Worm (Caenorhabditis elegans): ENCODE data around the gene F13E9.12.

DNA sequence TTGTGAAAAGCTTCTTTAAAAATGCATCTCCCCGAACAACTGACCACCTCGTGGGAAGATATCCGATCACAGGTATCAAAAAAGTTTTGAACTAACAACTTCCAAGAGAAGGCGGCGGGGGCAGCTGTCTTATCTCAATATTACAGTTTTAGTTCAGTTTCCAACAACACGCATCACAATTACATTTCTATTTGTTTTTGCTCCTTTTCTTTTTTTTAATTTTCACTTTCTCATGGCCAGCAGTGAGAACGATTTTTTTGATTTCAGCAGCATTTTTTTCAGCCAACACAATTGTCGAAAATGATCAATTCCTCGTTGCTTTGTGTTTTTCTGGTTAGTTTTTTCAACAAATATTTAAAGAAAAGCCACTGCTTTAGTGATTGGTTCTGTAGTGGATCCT is 38.7 kb upstream of the F13E9.12 start, which contains the start of gene ZK593.2:
- TF ChIP-seq nhr-21 (tag; optimal IDR thresholded peaks at IDR 0.05) (no peak), unc-62 (GFP tag; optimal IDR thresholded peaks at IDR 0.05) (no peak), lin-39 (tag; optimal IDR thresholded peaks at IDR 0.05) (no peak), nhr-11 (tag; optimal IDR thresholded peaks at IDR 0.05) (no peak), nhr-129 (tag; optimal IDR thresholded peaks at IDR 0.05) (no peak)
